Worm (Caenorhabditis elegans) whole organism, L1 larva: Measurements from ENCODE around the gene Y64G10A.2.

Experiments used
- C16A3.4 ChIP-seq: fragments of 150-350 bp; optimal IDR thresholded peaks from 2 replicates; lab custom pipeline; 2014; ENCODE audit warnings: missing biosample characterization, missing genetic modification characterization
- ceh-63 ChIP-seq: fragments of 200-800 bp; sonication (Bioruptor generic); optimal IDR thresholded peaks from 2 replicates; lab custom pipeline; 2018; ENCODE audit warnings: mild to moderate bottlenecking, missing genetic modification characterization, missing compliant biosample characterization
- efl-3 ChIP-seq: fragments of 200-800 bp; sonication (Bioruptor generic); optimal IDR thresholded peaks from 2 replicates; lab custom pipeline; 2018; ENCODE audit warnings: mild to moderate bottlenecking, missing genetic modification characterization, missing compliant biosample characterization
- egl-27 ChIP-seq, 2 experiments: fragments of 150-350 bp in 1 of 2; sonication (generic microtip); optimal IDR thresholded peaks; 3 replicates each; lab custom pipeline; 2017 to 2018; ENCODE audit warnings: missing biosample characterization in 2 of 2, missing genetic modification characterization in 2 of 2, missing genetic modification reagents in 2 of 2
- lin-39 ChIP-seq: fragments of 150-350 bp; optimal IDR thresholded peaks from 2 replicates; lab custom pipeline; 2014; ENCODE audit warnings: missing biosample characterization, missing genetic modification reagents, missing genetic modification characterization
- nhr-12 ChIP-seq: sonication (generic microtip); optimal IDR thresholded peaks from 2 replicates; lab custom pipeline; 2017; ENCODE audit warnings: missing biosample characterization, missing genetic modification characterization
- pqm-1 ChIP-seq: sonication (generic microtip); optimal IDR thresholded peaks from 3 replicates; lab custom pipeline; 2017; ENCODE audit warnings: missing biosample characterization, missing genetic modification characterization
- ztf-4 ChIP-seq: fragments of 150-350 bp; optimal IDR thresholded peaks from 2 replicates; lab custom pipeline; 2014; ENCODE audit warnings: missing biosample characterization, missing genetic modification characterization

DNA sequence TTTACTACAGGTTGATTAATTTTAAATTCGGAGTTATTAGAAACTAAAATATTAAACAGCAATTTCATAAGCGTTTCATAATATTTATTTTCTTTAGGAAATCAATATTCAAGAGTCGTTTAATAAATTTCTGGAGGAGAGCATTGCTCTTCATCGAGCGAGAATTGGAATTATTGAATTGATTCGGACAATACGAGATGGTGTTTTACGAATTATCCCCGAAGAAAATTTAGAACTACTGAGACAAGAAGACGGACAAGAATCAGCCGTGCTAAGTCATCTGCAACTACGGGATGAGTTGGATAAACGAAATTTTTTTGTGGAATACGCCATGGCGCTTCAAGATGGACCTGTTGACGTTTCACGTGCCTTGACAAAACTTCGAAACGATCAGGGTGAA lies 49.9 kb downstream of the Y64G10A.2 start:
- TF ChIP-seq ceh-63 (no peak), nhr-12 (tag; lab: Kevin White, UChicago) (no peak), C16A3.4 (tag; lab: Kevin White, UChicago) (no peak), pqm-1 (tag; lab: Kevin White, UChicago) (no peak), ztf-4 (tag; lab: Kevin White, UChicago) (no peak), egl-27 (tag; optimal IDR thresholded peaks at IDR 0.05; lab: Kevin White, UChicago) (no peak), lin-39 (tag; lab: Kevin White, UChicago) (no peak), efl-3 (GFP tag; lab: Kevin White, UChicago) (no peak)
